Worm (Caenorhabditis elegans): Measurements from ENCODE around the gene R09E10.2.

- no peak for TF ChIP-seq nfya-1 (tag; optimal IDR thresholded peaks at IDR 0.05; ENCODE audit: borderline replicate concordance, insufficient read depth)
- no peak for TF ChIP-seq lin-35 (GFP tag; optimal IDR thresholded peaks at IDR 0.05)
- TF ChIP-seq madf-3 (GFP tag; IDR thresholded peaks at IDR 0.05): no peak
- no peak for TF ChIP-seq snpc-4 (GFP tag; optimal IDR thresholded peaks at IDR 0.05)
- peak in 2 of 4 experiments; percentile 28 for TF ChIP-seq snpc-4 (tag; optimal IDR thresholded peaks at IDR 0.05)
- TF ChIP-seq pha-4 (tag; optimal IDR thresholded peaks at IDR 0.05): no peak
- TF ChIP-seq ama-1 (optimal IDR thresholded peaks at IDR 0.05): no peak
- no peak for TF ChIP-seq ama-1 (GFP tag; optimal IDR thresholded peaks at IDR 0.05)
- TF ChIP-seq hmg-1.2 (GFP tag; IDR thresholded peaks at IDR 0.05): peak; percentile 44
- no peak for TF ChIP-seq lir-1 (GFP tag; conservative IDR thresholded peaks at IDR 0.05)
- no peak for TF ChIP-seq nhr-90 (tag; optimal IDR thresholded peaks at IDR 0.05)
Measured at ce11 chrIV:10366018-10366417, 47.9 kb upstream of the R09E10.2 start, which contains the start of gene sir-2.1.

Measured in whole organism, young adult.